Worm (Caenorhabditis elegans) whole organism, L3 larva: ENCODE results near the gene pals-18.

Experiments
- ceh-82 ChIP-seq: fragments of 150-350 bp; optimal IDR thresholded peaks from 2 replicates; lab custom pipeline; 2014; ENCODE audit warnings: missing biosample characterization, missing genetic modification characterization
- fkh-10 ChIP-seq: sonication (generic microtip); optimal IDR thresholded peaks from 2 replicates; lab custom pipeline; 2017; ENCODE audit warnings: missing biosample characterization, missing genetic modification reagents, missing genetic modification characterization
- fos-1 ChIP-seq: fragments of 150-350 bp; optimal IDR thresholded peaks from 2 replicates; lab custom pipeline; 2014; ENCODE audit warnings: missing biosample characterization, missing genetic modification characterization
- lsy-12 ChIP-seq: sonication (generic microtip); optimal IDR thresholded peaks from 2 replicates; lab custom pipeline; 2016; ENCODE audit warnings: mild to moderate bottlenecking, missing genetic modification characterization, missing compliant biosample characterization
- nhr-11 ChIP-seq: fragments of 150-350 bp; optimal IDR thresholded peaks from 2 replicates; lab custom pipeline; 2014; ENCODE audit warnings: missing biosample characterization, missing genetic modification characterization
- nhr-237 ChIP-seq: fragments of 150-350 bp; optimal IDR thresholded peaks from 2 replicates; lab custom pipeline; 2014; ENCODE audit warnings: missing biosample characterization, missing genetic modification characterization
- nhr-76 ChIP-seq: fragments of 150-350 bp; sonication (generic microtip); optimal IDR thresholded peaks from 5 replicates; lab custom pipeline; 2014; ENCODE audit warnings: missing biosample characterization, missing genetic modification characterization
- nhr-77 ChIP-seq: fragments of 150-350 bp; optimal IDR thresholded peaks from 2 replicates; lab custom pipeline; 2014; ENCODE audit warnings: missing biosample characterization, missing genetic modification characterization
- ztf-11 ChIP-seq: fragments of 150-350 bp; optimal IDR thresholded peaks from 2 replicates; lab custom pipeline; 2014; ENCODE audit warnings: missing biosample characterization, missing genetic modification characterization

DNA sequence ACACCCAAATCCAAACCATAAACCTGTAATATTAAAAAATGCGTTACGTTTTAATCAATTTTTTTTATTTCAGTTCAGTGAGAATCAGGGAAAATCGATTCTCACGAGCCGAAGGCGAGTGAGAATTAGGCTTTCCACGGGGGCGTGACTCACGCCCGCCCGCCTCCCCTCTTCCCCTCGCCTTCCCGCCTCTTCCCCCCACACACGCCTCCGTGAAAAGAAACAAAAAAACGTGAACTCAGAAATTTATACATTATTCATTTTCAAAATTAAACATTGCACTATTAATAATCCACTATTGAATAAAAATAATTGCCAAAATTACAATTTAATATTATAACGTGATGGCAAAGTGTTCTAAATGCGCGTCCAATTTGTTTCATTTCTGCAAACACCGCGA lies 43.5 kb downstream of the pals-18 start:
- TF ChIP-seq fos-1 (tag; lab: Kevin White, UChicago) (no peak), ceh-82 (tag; lab: Kevin White, UChicago) (no peak), nhr-237 (tag; lab: Kevin White, UChicago) (no peak), lsy-12 (no peak), fkh-10 (GFP tag; lab: Kevin White, UChicago) (no peak), nhr-11 (tag; lab: Kevin White, UChicago) (no peak), ztf-11 (tag; lab: Kevin White, UChicago) (no peak), nhr-76 (no peak), nhr-77 (tag; lab: Kevin White, UChicago) (no peak)
